Fruit fly (Drosophila melanogaster): ENCODE results near the gene prtp.
A peak's percentile ranks its signal among the peaks of the same experiment; 100 is the strongest.

Gene prtp

DNA sequence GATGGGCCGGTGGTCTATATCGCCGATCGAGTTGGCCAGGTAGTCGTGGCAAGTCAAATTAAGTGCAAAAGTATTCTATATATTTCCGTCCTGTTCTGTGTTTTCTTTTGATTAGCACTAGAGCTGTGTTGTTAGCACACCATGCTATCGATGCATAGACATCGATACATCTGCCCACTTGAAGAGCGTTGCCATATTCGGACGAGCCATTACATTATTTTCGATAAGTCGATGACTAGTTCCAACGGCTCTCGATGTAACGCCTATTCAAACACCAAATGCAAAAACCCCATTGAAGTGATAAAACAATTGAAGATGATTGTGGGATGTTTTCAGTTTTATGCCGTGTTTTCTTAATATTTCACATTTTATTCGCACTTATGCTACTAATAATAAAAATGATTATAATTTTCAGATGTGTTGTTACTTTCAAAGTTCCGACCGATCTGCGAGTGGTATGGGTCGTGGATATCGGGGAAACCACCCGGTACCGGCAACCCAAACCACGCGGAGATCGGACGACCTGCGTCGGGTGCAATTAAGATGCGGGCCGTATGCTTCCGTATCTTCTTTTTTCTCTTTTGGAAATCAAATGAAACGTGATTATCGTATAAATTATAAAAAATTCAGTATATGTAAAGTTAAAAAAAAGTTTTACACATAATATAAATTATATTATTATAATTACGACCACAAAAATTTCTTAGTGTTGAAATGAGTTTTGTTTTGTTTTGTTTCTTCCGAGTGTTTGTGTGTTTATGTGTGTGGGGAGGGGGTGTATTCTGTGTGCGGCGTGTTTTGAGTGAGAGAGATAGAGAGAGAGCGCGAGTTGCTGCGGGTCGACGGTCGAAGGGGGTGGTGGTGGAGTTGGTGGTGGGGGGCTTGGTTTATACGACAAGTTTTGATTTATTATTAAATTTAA, 6.5 kb upstream of the prtp start, which contains the start of gene FucT6:
Gene FucT6, minus strand, starts transcription at position 153 of the 922 bp plus-strand sequence.
- peak; percentile 1 for TF ChIP-seq CG9948 (tag; optimal IDR thresholded peaks at IDR 0.05)
- no peak for TF ChIP-seq CG10348 (GFP tag; IDR thresholded peaks at IDR 0.05)
- TF ChIP-seq gl (tag; optimal IDR thresholded peaks at IDR 0.05), result no peak
- TF ChIP-seq CG8159 (tag; optimal IDR thresholded peaks at IDR 0.05), result peak; percentile 13
- no peak for TF ChIP-seq Snoo (tag; optimal IDR thresholded peaks at IDR 0.05)
- peak; percentile 73 for TF ChIP-seq CG32121 (GFP tag; IDR thresholded peaks at IDR 0.05)
- TF ChIP-seq CG17806 (tag; optimal IDR thresholded peaks at IDR 0.05), result no peak
- peak; percentile 27 for TF ChIP-seq CG13204 (GFP tag; optimal IDR thresholded peaks at IDR 0.05)
- peak; percentile 4 for TF ChIP-seq EcR (GFP tag; optimal IDR thresholded peaks at IDR 0.05)
- peak; percentile 69 for TF ChIP-seq Ets98B (GFP tag; IDR thresholded peaks at IDR 0.05)
- peak; percentile 39 for TF ChIP-seq Pif1A (GFP tag; optimal IDR thresholded peaks at IDR 0.05)
- TF ChIP-seq CG15710 (tag; optimal IDR thresholded peaks at IDR 0.05), result peak; percentile 7
- no peak for TF ChIP-seq rn (GFP tag; IDR thresholded peaks at IDR 0.05)
- no peak for TF ChIP-seq CG14655 (GFP tag; optimal IDR thresholded peaks at IDR 0.05)
- TF ChIP-seq CG4496 (GFP tag; IDR thresholded peaks at IDR 0.05), result peak; percentile 74; the same call in 2 of the 3 replicates
- peak; percentile 16 for TF ChIP-seq CG8301 (tag; optimal IDR thresholded peaks at IDR 0.05)
- TF ChIP-seq CG34367 (tag; optimal IDR thresholded peaks at IDR 0.05), result no peak
- TF ChIP-seq fd96Ca (GFP tag; IDR thresholded peaks at IDR 0.05), result peak; percentile 59; the same call in 1 of the 3 replicates
- TF ChIP-seq CG12605 (GFP tag; IDR thresholded peaks at IDR 0.05), result peak; percentile 55
- peak; percentile 15 for TF ChIP-seq Pif1B (GFP tag; optimal IDR thresholded peaks at IDR 0.05)
- TF ChIP-seq D1 (tag; optimal IDR thresholded peaks at IDR 0.05), result no peak

dm6 chrX:11713808-11714528, 2.6 kb upstream of the prtp start:
- peak; percentile 35 for TF ChIP-seq CG8159 (tag; optimal IDR thresholded peaks at IDR 0.05)
- peak; percentile 40 for TF ChIP-seq CG13204 (GFP tag; optimal IDR thresholded peaks at IDR 0.05)
- peak; percentile 55; the same call in 1 of the 3 replicates for TF ChIP-seq fd96Ca (GFP tag; IDR thresholded peaks at IDR 0.05)
- TF ChIP-seq CG32121 (GFP tag; IDR thresholded peaks at IDR 0.05), result no peak
- TF ChIP-seq CG34367 (tag; optimal IDR thresholded peaks at IDR 0.05), result peak; percentile 18
- TF ChIP-seq rn (GFP tag; IDR thresholded peaks at IDR 0.05), result no peak
- TF ChIP-seq gl (tag; optimal IDR thresholded peaks at IDR 0.05), result peak; percentile 8
- no peak for TF ChIP-seq Pif1B (GFP tag; optimal IDR thresholded peaks at IDR 0.05)
- peak; percentile 0 for TF ChIP-seq EcR (GFP tag; optimal IDR thresholded peaks at IDR 0.05)
- no peak; the same call in 1 of the 2 replicates for TF ChIP-seq Ets98B (GFP tag; IDR thresholded peaks at IDR 0.05)
- TF ChIP-seq CG15710 (tag; optimal IDR thresholded peaks at IDR 0.05), result peak; percentile 27
- TF ChIP-seq Snoo (tag; optimal IDR thresholded peaks at IDR 0.05), result no peak
- TF ChIP-seq CG10348 (GFP tag; IDR thresholded peaks at IDR 0.05), result no peak
- no peak for TF ChIP-seq Pif1A (GFP tag; optimal IDR thresholded peaks at IDR 0.05)
- peak; percentile 59 for TF ChIP-seq CG14655 (GFP tag; optimal IDR thresholded peaks at IDR 0.05)
- TF ChIP-seq CG8301 (tag; optimal IDR thresholded peaks at IDR 0.05), result peak; percentile 22
- no peak; the same call in 1 of the 2 replicates for TF ChIP-seq CG12605 (GFP tag; IDR thresholded peaks at IDR 0.05)
- no peak for TF ChIP-seq CG17806 (tag; optimal IDR thresholded peaks at IDR 0.05)
- TF ChIP-seq D1 (tag; optimal IDR thresholded peaks at IDR 0.05), result no peak
- TF ChIP-seq CG4496 (GFP tag; IDR thresholded peaks at IDR 0.05), result peak; percentile 59; the same call in 1 of the 3 replicates
- TF ChIP-seq CG9948 (tag; optimal IDR thresholded peaks at IDR 0.05), result no peak

dm6 chrX:11714529-11715262, 1.9 kb upstream of the prtp start:
- TF ChIP-seq CG8301 (tag; optimal IDR thresholded peaks at IDR 0.05) (no peak), Ets98B (GFP tag; IDR thresholded peaks at IDR 0.05) (peak; percentile 75), CG8159 (tag; optimal IDR thresholded peaks at IDR 0.05) (no peak), rn (GFP tag; IDR thresholded peaks at IDR 0.05) (peak; percentile 38; the same call in 1 of the 2 replicates), CG10348 (GFP tag; IDR thresholded peaks at IDR 0.05) (no peak; the same call in 1 of the 2 replicates), CG13204 (GFP tag; optimal IDR thresholded peaks at IDR 0.05) (peak; percentile 8), Pif1B (GFP tag; optimal IDR thresholded peaks at IDR 0.05) (peak; percentile 59), Snoo (tag; optimal IDR thresholded peaks at IDR 0.05) (no peak), Pif1A (GFP tag; optimal IDR thresholded peaks at IDR 0.05) (peak; percentile 3), fd96Ca (GFP tag; IDR thresholded peaks at IDR 0.05) (peak; percentile 74), CG32121 (GFP tag; IDR thresholded peaks at IDR 0.05) (peak; percentile 66), CG12605 (GFP tag; IDR thresholded peaks at IDR 0.05) (no peak; the same call in 1 of the 2 replicates), CG17806 (tag; optimal IDR thresholded peaks at IDR 0.05) (peak; percentile 37), CG4496 (GFP tag; IDR thresholded peaks at IDR 0.05) (peak; percentile 86; the same call in 2 of the 3 replicates)

DNA sequence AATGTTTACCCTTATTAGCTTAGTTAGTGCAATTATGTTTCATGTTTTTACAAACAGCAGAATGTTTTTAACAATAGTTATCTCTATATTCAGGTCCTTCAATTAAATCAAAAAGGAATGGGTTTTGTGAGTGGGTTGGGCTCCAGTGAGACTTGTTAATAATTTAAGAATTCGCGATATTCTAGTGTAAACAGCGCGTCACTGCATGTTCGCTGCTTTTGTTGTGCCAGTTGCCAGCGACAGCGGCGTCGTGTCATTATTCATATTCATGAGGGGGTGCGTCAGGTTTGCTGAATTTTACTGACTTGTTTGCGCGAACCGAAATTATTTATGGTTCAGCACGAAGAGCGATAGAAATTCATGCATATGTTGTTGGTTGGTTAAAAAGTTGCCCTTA, 1.3 kb upstream of the prtp start, which contains the start of gene Amun:
Gene Amun, minus strand, starts transcription at position 303 of the 397 bp plus-strand sequence.
- peak; percentile 43 for TF ChIP-seq CG8159 (tag; optimal IDR thresholded peaks at IDR 0.05)
- TF ChIP-seq CG12605 (GFP tag; IDR thresholded peaks at IDR 0.05), result no peak
- no peak for TF ChIP-seq rn (GFP tag; IDR thresholded peaks at IDR 0.05)
- no peak for TF ChIP-seq Ets98B (GFP tag; IDR thresholded peaks at IDR 0.05)
- TF ChIP-seq EcR (GFP tag; optimal IDR thresholded peaks at IDR 0.05), result no peak
- peak; percentile 47 for TF ChIP-seq CG17806 (tag; optimal IDR thresholded peaks at IDR 0.05)
- peak; percentile 34 for TF ChIP-seq Pif1B (GFP tag; optimal IDR thresholded peaks at IDR 0.05)
- peak; percentile 57 for TF ChIP-seq CG8301 (tag; optimal IDR thresholded peaks at IDR 0.05)
- no peak for TF ChIP-seq gl (tag; optimal IDR thresholded peaks at IDR 0.05)
- no peak for TF ChIP-seq CG13204 (GFP tag; optimal IDR thresholded peaks at IDR 0.05)
- TF ChIP-seq CG32121 (GFP tag; IDR thresholded peaks at IDR 0.05), result no peak
- peak; percentile 19 for TF ChIP-seq Snoo (tag; optimal IDR thresholded peaks at IDR 0.05)
- no peak for TF ChIP-seq CG34367 (tag; optimal IDR thresholded peaks at IDR 0.05)
- TF ChIP-seq CG4496 (GFP tag; IDR thresholded peaks at IDR 0.05), result peak; percentile 31
- no peak; the same call in none of the 3 replicates for TF ChIP-seq fd96Ca (GFP tag; IDR thresholded peaks at IDR 0.05)
- peak; percentile 44 for TF ChIP-seq CG9948 (tag; optimal IDR thresholded peaks at IDR 0.05)
- TF ChIP-seq CG14655 (GFP tag; optimal IDR thresholded peaks at IDR 0.05), result peak; percentile 52
- peak; percentile 45 for TF ChIP-seq Pif1A (GFP tag; optimal IDR thresholded peaks at IDR 0.05)
- TF ChIP-seq D1 (tag; optimal IDR thresholded peaks at IDR 0.05), result peak; percentile 22
- TF ChIP-seq CG10348 (GFP tag; IDR thresholded peaks at IDR 0.05), result no peak
- peak; percentile 52 for TF ChIP-seq CG15710 (tag; optimal IDR thresholded peaks at IDR 0.05)
